Worm (Caenorhabditis elegans) whole organism, midembryonic: ENCODE measurements around the gene F09C12.8.

Experiments used
- T22C8.4 ChIP-seq: fragments of 200-800 bp; sonication (Bioruptor generic); IDR thresholded peaks from 2 replicates; pipeline ENCODE4 v1.3.6; 2022; ENCODE audit warnings: missing genetic modification characterization, missing compliant biosample characterization
- med-1 ChIP-seq: sonication (generic microtip); optimal IDR thresholded peaks from 2 replicates; lab custom pipeline; 2017; ENCODE audit warnings: missing genetic modification characterization, mild to moderate bottlenecking, missing compliant biosample characterization, antibody characterized with exemption, missing genetic modification reagents; ENCODE audit not compliant: insufficient read depth

ce11 chrII:5066967-5067366 is 45.2 kb upstream of the F09C12.8 start:
- no peak for TF ChIP-seq T22C8.4 (GFP tag; lab: Robert Waterston, UW)
- no peak for TF ChIP-seq med-1 (GFP tag; lab: Kevin White, UChicago)
